Worm (Caenorhabditis elegans) whole organism, L4 larva: ENCODE results near the gene nfi-1.

Source experiments
- T26A8.4 ChIP-seq: fragments of 200-800 bp; sonication (Bioruptor generic); IDR thresholded peaks from 2 replicates; pipeline ENCODE4 v1.3.6; 2022; ENCODE audit warnings: missing genetic modification characterization, missing compliant biosample characterization
- Y105C5A.15 ChIP-seq: fragments of 200-800 bp; sonication (Bioruptor generic); IDR thresholded peaks from 2 replicates; pipeline ENCODE4 v1.3.6; 2022; ENCODE audit warnings: missing genetic modification characterization, missing compliant biosample characterization
- ZK546.5 ChIP-seq, 2 experiments: sonication (generic microtip); optimal IDR thresholded peaks; 2 replicates each; lab custom pipeline; 2017; ENCODE audit warnings: missing biosample characterization in 2 of 2, missing genetic modification characterization in 2 of 2
- aha-1 ChIP-seq: fragments of 150-350 bp; peaks from one replicate; lab custom pipeline; 2014; ENCODE audit warnings: missing biosample characterization, missing genetic modification characterization
- ama-1 ChIP-seq: fragments of 150-350 bp; optimal IDR thresholded peaks from 2 replicates; lab custom pipeline; 2014; ENCODE audit warnings: inconsistent platforms, mixed read lengths
- arid-1 ChIP-seq: fragments of 200-800 bp; sonication (Bioruptor generic); conservative IDR thresholded peaks from 2 replicates; pipeline ENCODE4 v1.3.6; 2022; ENCODE audit warnings: missing genetic modification reagents, missing genetic modification characterization, missing compliant biosample characterization
- attf-4 ChIP-seq: sonication (generic microtip); optimal IDR thresholded peaks from 3 replicates; lab custom pipeline; 2017; ENCODE audit warnings: missing biosample characterization, missing genetic modification characterization
- ceh-28 ChIP-seq: fragments of 150-350 bp; optimal IDR thresholded peaks from 2 replicates; lab custom pipeline; 2014; ENCODE audit warnings: missing biosample characterization, missing genetic modification reagents, missing genetic modification characterization
- ces-1 ChIP-seq: fragments of 150-350 bp; sonication (generic microtip); optimal IDR thresholded peaks from 4 replicates; lab custom pipeline; 2014; ENCODE audit warnings: missing biosample characterization, missing genetic modification reagents, missing genetic modification characterization
- cey-2 ChIP-seq: sonication (generic microtip); optimal IDR thresholded peaks from 3 replicates; lab custom pipeline; 2017; ENCODE audit warnings: missing genetic modification characterization, mild to moderate bottlenecking, missing compliant biosample characterization, antibody characterized with exemption, borderline replicate concordance; ENCODE audit not compliant: insufficient read depth
- ctbp-1 ChIP-seq: fragments of 200-800 bp; sonication (Bioruptor generic); IDR thresholded peaks from 2 replicates; pipeline ENCODE4 v1.3.6; 2022; ENCODE audit warnings: missing genetic modification reagents, missing genetic modification characterization, missing compliant biosample characterization
- daf-19 ChIP-seq: fragments of 200-800 bp; sonication (Bioruptor generic); conservative IDR thresholded peaks from 2 replicates; pipeline ENCODE4 v1.3.6; 2022; ENCODE audit warnings: missing genetic modification characterization, missing compliant biosample characterization
- dmd-6 ChIP-seq: fragments of 200-800 bp; sonication (Bioruptor generic); IDR thresholded peaks from 2 replicates; pipeline ENCODE4 v1.3.6; 2022; ENCODE audit warnings: missing genetic modification reagents, missing genetic modification characterization, missing compliant biosample characterization
- egl-43 ChIP-seq: fragments of 200-800 bp; sonication (Bioruptor generic); IDR thresholded peaks from 2 replicates; pipeline ENCODE4 v1.3.6; 2022; ENCODE audit warnings: missing genetic modification reagents, missing genetic modification characterization, missing compliant biosample characterization
- hif-1 ChIP-seq, 2 experiments: sonication (generic microtip); optimal IDR thresholded peaks; 2 replicates each; lab custom pipeline; 2016 to 2017; ENCODE audit warnings: missing compliant biosample characterization in 2 of 2, missing genetic modification characterization in 2 of 2, missing genetic modification reagents in 2 of 2, missing genotype in 2 of 2, mild to moderate bottlenecking in 1 of 2
- hlh-11 ChIP-seq: fragments of 200-800 bp; sonication (Bioruptor generic); optimal IDR thresholded peaks from 2 replicates; lab custom pipeline; 2018; ENCODE audit warnings: mild to moderate bottlenecking, missing genetic modification characterization, missing compliant biosample characterization
- hmg-1.1 ChIP-seq: fragments of 200-800 bp; sonication (Bioruptor generic); IDR thresholded peaks from 2 replicates; pipeline ENCODE4 v1.3.6; 2022; ENCODE audit warnings: missing genetic modification reagents, missing genetic modification characterization, missing compliant biosample characterization
- jun-1 ChIP-seq: fragments of 150-350 bp; optimal IDR thresholded peaks from 2 replicates; lab custom pipeline; 2014; ENCODE audit warnings: missing biosample characterization, missing genetic modification reagents, missing genetic modification characterization
- madf-5 ChIP-seq, 2 experiments: fragments of 200-800 bp; sonication (Bioruptor generic); IDR thresholded peaks; 2 replicates each; pipeline ENCODE4 v1.3.6; 2022; ENCODE audit warnings: missing compliant biosample characterization in 2 of 2, missing genetic modification characterization in 2 of 2
- mdl-1 ChIP-seq, 2 experiments: fragments of 150-350 bp in 1 of 2; sonication (generic microtip) in 1 of 2; optimal IDR thresholded peaks; 2 replicates each; lab custom pipeline; 2014 to 2017; ENCODE audit warnings: missing biosample characterization in 2 of 2, missing genetic modification characterization in 2 of 2
- mes-2 ChIP-seq: sonication (generic microtip); optimal IDR thresholded peaks from 2 replicates; lab custom pipeline; 2016; ENCODE audit warnings: missing genotype, mild to moderate bottlenecking, missing genetic modification characterization, missing compliant biosample characterization; ENCODE audit not compliant: poor library complexity, severe bottlenecking
- mxl-3 ChIP-seq: fragments of 200-800 bp; sonication (Bioruptor generic); optimal IDR thresholded peaks from 2 replicates; lab custom pipeline; 2018; ENCODE audit warnings: mild to moderate bottlenecking, missing genetic modification characterization, missing compliant biosample characterization
- nhr-11 ChIP-seq: fragments of 150-350 bp; optimal IDR thresholded peaks from 2 replicates; lab custom pipeline; 2014; ENCODE audit warnings: missing biosample characterization, missing genetic modification characterization
- nhr-111 ChIP-seq: fragments of 200-800 bp; sonication (Bioruptor generic); optimal IDR thresholded peaks from 2 replicates; lab custom pipeline; 2018; ENCODE audit warnings: mild to moderate bottlenecking, missing genetic modification characterization, missing compliant biosample characterization
- nhr-237 ChIP-seq: sonication (generic microtip); optimal IDR thresholded peaks from 2 replicates; lab custom pipeline; 2017; ENCODE audit warnings: missing biosample characterization, missing genetic modification characterization
- nhr-28 ChIP-seq: fragments of 150-350 bp; optimal IDR thresholded peaks from 2 replicates; lab custom pipeline; 2014; ENCODE audit warnings: missing biosample characterization, missing genetic modification characterization
- pqm-1 ChIP-seq: sonication (generic microtip); optimal IDR thresholded peaks from 2 replicates; lab custom pipeline; 2017; ENCODE audit warnings: missing biosample characterization, missing genetic modification characterization
- set-16 ChIP-seq: fragments of 200-800 bp; sonication (Bioruptor generic); IDR thresholded peaks from 2 replicates; pipeline ENCODE4 v1.3.6; 2022; ENCODE audit warnings: missing genetic modification reagents, missing genetic modification characterization, missing compliant biosample characterization
- skn-1 ChIP-seq: fragments of 150-350 bp; optimal IDR thresholded peaks from 2 replicates; lab custom pipeline; 2014; ENCODE audit warnings: missing biosample characterization, missing genetic modification characterization
- tag-97 ChIP-seq: fragments of 200-800 bp; sonication (Bioruptor generic); IDR thresholded peaks from 2 replicates; pipeline ENCODE4 v1.3.6; 2022; ENCODE audit warnings: missing genetic modification characterization, missing compliant biosample characterization
- tra-1 ChIP-seq: fragments of 200-800 bp; sonication (Bioruptor generic); IDR thresholded peaks from 2 replicates; pipeline ENCODE4 v1.3.6; 2022; ENCODE audit warnings: missing genetic modification reagents, missing genetic modification characterization, missing compliant biosample characterization
- unc-130 ChIP-seq: sonication (generic microtip); optimal IDR thresholded peaks from 2 replicates; lab custom pipeline; 2016; ENCODE audit warnings: missing genetic modification reagents, missing genetic modification characterization, missing compliant biosample characterization
- unc-62 ChIP-seq, 3 experiments: fragments of 150-350 bp in 1 of 3; sonication (generic microtip); optimal IDR thresholded peaks in 2 of 3; peaks in 1 of 3; 1 replicate in 1 of 3; 2 replicates in 2 of 3; lab custom pipeline; 2014 to 2017; ENCODE audit warnings: missing biosample characterization in 3 of 3, missing genetic modification characterization in 3 of 3, missing genetic modification reagents in 3 of 3, missing genotype in 1 of 3

nfi-1 gene

ce11 chrII:7542952-7543351, 5.0 kb downstream of the nfi-1 start:
- TF ChIP-seq dmd-6 (GFP tag; lab: Robert Waterston, UW) = no peak
- no peak for TF ChIP-seq mes-2 (tag; lab: Kevin White, UChicago)
- no peak for TF ChIP-seq madf-5 (GFP tag; IDR thresholded peaks at IDR 0.05; lab: Robert Waterston, UW)
- TF ChIP-seq tag-97 (GFP tag; lab: Robert Waterston, UW) = no peak
- TF ChIP-seq nhr-237 (tag; lab: Kevin White, UChicago) = no peak
- no peak for TF ChIP-seq ces-1 (GFP tag; lab: Kevin White, UChicago)
- no peak for TF ChIP-seq mdl-1 (tag; optimal IDR thresholded peaks at IDR 0.05; lab: Kevin White, UChicago)
- no peak for TF ChIP-seq skn-1 (tag; lab: Kevin White, UChicago)
- TF ChIP-seq egl-43 (GFP tag; lab: Robert Waterston, UW) = no peak
- TF ChIP-seq cey-2 (tag; lab: Kevin White, UChicago) = no peak
- TF ChIP-seq attf-4 (tag; lab: Kevin White, UChicago) = no peak
- TF ChIP-seq nhr-11 (tag; lab: Kevin White, UChicago) = no peak
- TF ChIP-seq nhr-111 (GFP tag; lab: Kevin White, UChicago) = no peak
- TF ChIP-seq daf-19 = no peak
- TF ChIP-seq tra-1 (GFP tag; lab: Robert Waterston, UW) = no peak
- no peak for TF ChIP-seq set-16 (GFP tag; lab: Robert Waterston, UW)

- peak in 1 of 2 experiments; percentile 60 for TF ChIP-seq unc-62 (GFP tag; optimal IDR thresholded peaks at IDR 0.05 in 1 of 2; lab: Kevin White, UChicago)
- TF ChIP-seq unc-62 (tag; optimal IDR thresholded peaks at IDR 0.05; lab: Kevin White, UChicago) = no peak
- TF ChIP-seq arid-1 (GFP tag; lab: Robert Waterston, UW) = no peak
- no peak for TF ChIP-seq set-16 (GFP tag; lab: Robert Waterston, UW)
These were observed 5.8 kb downstream of the nfi-1 start, which contains the start of gene rol-8 for ce11 chrII:7543808-7544207. TSS of gene rol-8 (plus strand) at chrII:7544108.

- TF ChIP-seq unc-130 (GFP tag; lab: Kevin White, UChicago) = no peak
- TF ChIP-seq pqm-1 (tag; lab: Kevin White, UChicago) = no peak
- no peak for TF ChIP-seq nhr-111 (GFP tag; lab: Kevin White, UChicago)
- TF ChIP-seq Y105C5A.15 = no peak
- TF ChIP-seq ctbp-1 (GFP tag; lab: Robert Waterston, UW) = no peak
- no peak for TF ChIP-seq hlh-11 (tag; lab: Kevin White, UChicago)
- TF ChIP-seq ceh-28 (tag; lab: Kevin White, UChicago) = no peak
- peak; percentile 88 for TF ChIP-seq set-16 (GFP tag; lab: Robert Waterston, UW)
- TF ChIP-seq, all 104 proteins: peak for 1
These were observed 6.8 kb downstream of the nfi-1 start for ce11 chrII:7544782-7545181.

- TF ChIP-seq ama-1 (lab: Kevin White, UChicago) (peak; percentile 69), hlh-11 (tag; lab: Kevin White, UChicago) (peak; percentile 58), hmg-1.1 (GFP tag; lab: Robert Waterston, UW) (no peak), mxl-3 (GFP tag; lab: Kevin White, UChicago) (peak; percentile 38), T26A8.4 (peak; percentile 53; the same call in 1 of the 2 replicates), mdl-1 (tag; optimal IDR thresholded peaks at IDR 0.05; lab: Kevin White, UChicago) (peak in 1 of 2 experiments; percentile 29), nhr-28 (peak; percentile 42), jun-1 (tag; lab: Kevin White, UChicago) (no peak), ZK546.5 (tag; optimal IDR thresholded peaks at IDR 0.05; lab: Kevin White, UChicago) (no peak), aha-1 (tag; lab: Kevin White, UChicago) (peak; percentile 94), madf-5 (GFP tag; IDR thresholded peaks at IDR 0.05; lab: Robert Waterston, UW) (no peak)
These were observed 7.4 kb downstream of the nfi-1 start for ce11 chrII:7545364-7545763.

ce11 chrII:7547269-7547668, 9.3 kb downstream of the nfi-1 start:
- no peak for TF ChIP-seq hif-1 (tag; optimal IDR thresholded peaks at IDR 0.05; lab: Kevin White, UChicago)
- peak in 1 of 2 experiments; percentile 96 for TF ChIP-seq unc-62 (GFP tag; optimal IDR thresholded peaks at IDR 0.05 in 1 of 2; lab: Kevin White, UChicago)
- no peak for TF ChIP-seq unc-62 (tag; optimal IDR thresholded peaks at IDR 0.05; lab: Kevin White, UChicago)
